Worm (Caenorhabditis elegans) whole organism, mixed stage, embryonic: ENCODE measurements around the gene srlf-15.
A peak's percentile ranks its signal among the peaks of the same experiment; 100 is the strongest.

Experiments
- M03D4.4 ChIP-seq: sonication (generic microtip); optimal IDR thresholded peaks from 2 replicates; lab custom pipeline; 2017; ENCODE audit warnings: mild to moderate bottlenecking, missing genetic modification characterization, missing compliant biosample characterization
- bed-3 ChIP-seq: fragments of 200-800 bp; sonication (Bioruptor generic); optimal IDR thresholded peaks from 3 replicates; lab custom pipeline; 2018; ENCODE audit warnings: mild to moderate bottlenecking, missing genetic modification characterization, moderate library complexity, missing compliant biosample characterization
- ceh-39 ChIP-seq: fragments of 150-350 bp; optimal IDR thresholded peaks from 2 replicates; lab custom pipeline; 2014; ENCODE audit warnings: missing biosample characterization, missing genetic modification characterization
- ceh-43 ChIP-seq: fragments of 200-800 bp; sonication (Bioruptor generic); optimal IDR thresholded peaks from 2 replicates; lab custom pipeline; 2018; ENCODE audit warnings: mild to moderate bottlenecking, missing genetic modification characterization, moderate library complexity, missing compliant biosample characterization
- ceh-83 ChIP-seq: fragments of 200-800 bp; sonication (Bioruptor generic); optimal IDR thresholded peaks from 2 replicates; lab custom pipeline; 2018; ENCODE audit warnings: mild to moderate bottlenecking, missing genetic modification characterization, missing compliant biosample characterization
- ces-1 ChIP-seq: fragments of 150-350 bp; optimal IDR thresholded peaks from 2 replicates; lab custom pipeline; 2014; ENCODE audit warnings: missing biosample characterization, missing genetic modification reagents, missing genetic modification characterization
- cnd-1 ChIP-seq: fragments of 200-800 bp; sonication (Bioruptor generic); optimal IDR thresholded peaks from 2 replicates; lab custom pipeline; 2018; ENCODE audit warnings: mild to moderate bottlenecking, missing genetic modification characterization, missing compliant biosample characterization
- elt-1 ChIP-seq: sonication (generic microtip); optimal IDR thresholded peaks from 2 replicates; lab custom pipeline; 2017; ENCODE audit warnings: missing genetic modification characterization, mild to moderate bottlenecking, missing compliant biosample characterization, antibody characterized with exemption, moderate library complexity, borderline replicate concordance; ENCODE audit not compliant: insufficient read depth
- elt-3 ChIP-seq: fragments of 150-350 bp; optimal IDR thresholded peaks from 2 replicates; lab custom pipeline; 2014; ENCODE audit warnings: missing biosample characterization, missing genetic modification characterization
- lin-32 ChIP-seq: fragments of 200-800 bp; sonication (Bioruptor generic); optimal IDR thresholded peaks from 2 replicates; lab custom pipeline; 2018; ENCODE audit warnings: mild to moderate bottlenecking, missing genetic modification characterization, missing compliant biosample characterization
- lsy-2 ChIP-seq: fragments of 150-350 bp; optimal IDR thresholded peaks from 2 replicates; lab custom pipeline; 2014; ENCODE audit warnings: missing biosample characterization, missing genetic modification characterization
- mab-5 ChIP-seq: fragments of 150-350 bp; optimal IDR thresholded peaks from 2 replicates; lab custom pipeline; 2014; ENCODE audit warnings: missing biosample characterization, missing genetic modification characterization
- nhr-12 ChIP-seq: fragments of 150-350 bp; optimal IDR thresholded peaks from 2 replicates; lab custom pipeline; 2014; ENCODE audit warnings: missing biosample characterization, missing genetic modification characterization
- nhr-2 ChIP-seq: fragments of 150-350 bp; optimal IDR thresholded peaks from 2 replicates; lab custom pipeline; 2014; ENCODE audit warnings: missing biosample characterization, missing genetic modification characterization
- nhr-237 ChIP-seq: fragments of 150-350 bp; optimal IDR thresholded peaks from 2 replicates; lab custom pipeline; 2014; ENCODE audit warnings: missing biosample characterization, missing genetic modification characterization
- nhr-28 ChIP-seq: fragments of 150-350 bp; optimal IDR thresholded peaks from 2 replicates; lab custom pipeline; 2014; ENCODE audit warnings: missing biosample characterization, missing genetic modification characterization
- nhr-76 ChIP-seq: sonication (generic microtip); optimal IDR thresholded peaks from 2 replicates; lab custom pipeline; 2017; ENCODE audit warnings: missing biosample characterization, missing genetic modification characterization
- sem-2 ChIP-seq: fragments of 200-800 bp; sonication (Bioruptor generic); optimal IDR thresholded peaks from 2 replicates; lab custom pipeline; 2018; ENCODE audit warnings: mild to moderate bottlenecking, missing genetic modification characterization, missing compliant biosample characterization
- snpc-4 ChIP-seq: fragments of 150-350 bp; optimal IDR thresholded peaks from 2 replicates; lab custom pipeline; 2014; ENCODE audit warnings: missing biosample characterization, missing genetic modification characterization
- sptf-1 ChIP-seq: sonication (generic microtip); optimal IDR thresholded peaks from 2 replicates; lab custom pipeline; 2017; ENCODE audit warnings: mild to moderate bottlenecking, missing genetic modification characterization, moderate library complexity, missing compliant biosample characterization
- tbx-8 ChIP-seq: fragments of 200-800 bp; sonication (Bioruptor generic); optimal IDR thresholded peaks from 2 replicates; lab custom pipeline; 2018; ENCODE audit warnings: mild to moderate bottlenecking, missing genetic modification characterization, moderate library complexity, missing compliant biosample characterization
- unc-120 ChIP-seq: sonication (generic microtip); optimal IDR thresholded peaks from 2 replicates; lab custom pipeline; 2017; ENCODE audit warnings: missing genetic modification characterization, missing compliant biosample characterization; ENCODE audit not compliant: poor library complexity, severe bottlenecking
- unc-62 ChIP-seq: fragments of 150-350 bp; optimal IDR thresholded peaks from 2 replicates; lab custom pipeline; 2014; ENCODE audit warnings: missing biosample characterization, missing genetic modification reagents, missing genetic modification characterization
- zip-8 ChIP-seq: fragments of 150-350 bp; optimal IDR thresholded peaks from 2 replicates; lab custom pipeline; 2014; ENCODE audit warnings: missing biosample characterization, missing genetic modification characterization

The srlf-15 gene

ce11 chrII:10993607-10994229 lies 42.2 kb upstream of the srlf-15 start:
- peak; percentile 2 for TF ChIP-seq ceh-83
- TF ChIP-seq cnd-1 (tag; lab: Kevin White, UChicago) = no peak
- TF ChIP-seq elt-3 (tag; lab: Kevin White, UChicago) = no peak

- TF ChIP-seq nhr-76 (tag; lab: Kevin White, UChicago) (no peak), tbx-8 (GFP tag; lab: Kevin White, UChicago) (no peak), ceh-43 (no peak), unc-62 (GFP tag; lab: Kevin White, UChicago) (no peak), nhr-2 (tag; lab: Kevin White, UChicago) (no peak), zip-8 (tag; lab: Kevin White, UChicago) (no peak), bed-3 (GFP tag; lab: Kevin White, UChicago) (no peak), elt-3 (tag; lab: Kevin White, UChicago) (no peak), mab-5 (tag; lab: Kevin White, UChicago) (no peak), snpc-4 (tag; lab: Kevin White, UChicago) (no peak), lsy-2 (tag; lab: Kevin White, UChicago) (no peak), unc-120 (tag; lab: Kevin White, UChicago) (no peak), sptf-1 (tag; lab: Kevin White, UChicago) (no peak), sem-2 (GFP tag; lab: Kevin White, UChicago) (no peak)
Measured at ce11 chrII:10995600-10995999, 40.3 kb upstream of the srlf-15 start.

- TF ChIP-seq ces-1 = peak; percentile 95
- TF ChIP-seq M03D4.4 (tag; lab: Kevin White, UChicago) = no peak
Measured at ce11 chrII:10999109-10999508, 36.8 kb upstream of the srlf-15 start.

ce11 chrII:11004381-11004780 lies 31.5 kb upstream of the srlf-15 start:
- TF ChIP-seq sem-2 (GFP tag; lab: Kevin White, UChicago) (no peak), mab-5 (tag; lab: Kevin White, UChicago) (no peak), ceh-39 (no peak), cnd-1 (tag; lab: Kevin White, UChicago) (no peak), sptf-1 (tag; lab: Kevin White, UChicago) (no peak), M03D4.4 (tag; lab: Kevin White, UChicago) (no peak), nhr-2 (tag; lab: Kevin White, UChicago) (no peak), nhr-12 (tag; lab: Kevin White, UChicago) (no peak), nhr-76 (tag; lab: Kevin White, UChicago) (no peak), elt-3 (tag; lab: Kevin White, UChicago) (no peak), zip-8 (tag; lab: Kevin White, UChicago) (no peak), elt-1 (tag; lab: Kevin White, UChicago) (no peak), unc-62 (GFP tag; lab: Kevin White, UChicago) (no peak), lin-32 (GFP tag; lab: Kevin White, UChicago) (no peak)
- TF ChIP-seq, all 35 proteins: peak for 0

- no peak for TF ChIP-seq sem-2 (GFP tag; lab: Kevin White, UChicago)
- no peak for TF ChIP-seq snpc-4 (tag; lab: Kevin White, UChicago)
- no peak for TF ChIP-seq nhr-76 (tag; lab: Kevin White, UChicago)
- TF ChIP-seq nhr-28 = no peak
- TF ChIP-seq tbx-8 (GFP tag; lab: Kevin White, UChicago) = no peak
- no peak for TF ChIP-seq mab-5 (tag; lab: Kevin White, UChicago)
- TF ChIP-seq ces-1 = no peak
Measured at ce11 chrII:11010914-11011313, 25.0 kb upstream of the srlf-15 start.

- TF ChIP-seq ceh-83 = peak; percentile 17
- no peak for TF ChIP-seq lin-32 (GFP tag; lab: Kevin White, UChicago)
- TF ChIP-seq zip-8 (tag; lab: Kevin White, UChicago) = no peak
- TF ChIP-seq unc-62 (GFP tag; lab: Kevin White, UChicago) = no peak
- TF ChIP-seq mab-5 (tag; lab: Kevin White, UChicago) = no peak
- no peak for TF ChIP-seq sem-2 (GFP tag; lab: Kevin White, UChicago)
- no peak for TF ChIP-seq nhr-237
- no peak for TF ChIP-seq ceh-43
Measured at ce11 chrII:11012532-11013179, 23.2 kb upstream of the srlf-15 start.
